Fruit fly (Drosophila melanogaster) whole organism, wandering third instar larva: ENCODE measurements around the gene MagR.

Experiments used
- CG9705 ChIP-seq: fragments of 200-800 bp; sonication (Bioruptor generic); optimal IDR thresholded peaks from 2 replicates; lab custom pipeline; 2018; ENCODE audit warnings: missing biosample characterization, mild to moderate bottlenecking, missing genetic modification characterization
- lola ChIP-seq: fragments of >200 bp; optimal IDR thresholded peaks from 2 replicates; lab custom pipeline; 2017; ENCODE audit warnings: missing biosample characterization, missing genetic modification characterization

dm6 chrX:15740881-15741280 lies 6.8 kb downstream of the MagR start:
- TF ChIP-seq lola (GFP tag; lab: Kevin White, UChicago) = no peak
- no peak for TF ChIP-seq CG9705 (GFP tag; lab: Kevin White, UChicago)
